Fruit fly (Drosophila melanogaster) whole organism, embryonic: ENCODE data around the gene CG12182.
A peak's percentile ranks its signal among the peaks of the same experiment; 100 is the strongest.

ENCODE experiments used
- Antp ChIP-seq: fragments of 200-800 bp; sonication (Bioruptor generic); optimal IDR thresholded peaks from 3 replicates; lab custom pipeline; 2016; ENCODE audit warnings: missing biosample characterization, missing genetic modification characterization
- B-H1 ChIP-seq: fragments of 200-800 bp; sonication (Bioruptor generic); IDR thresholded peaks from 3 replicates; pipeline ENCODE4 v1.3.6; 2022; ENCODE audit warnings: missing biosample characterization, missing genetic modification characterization
- CG10979 ChIP-seq: fragments of 200-800 bp; sonication (Bioruptor generic); optimal IDR thresholded peaks from 2 replicates; lab custom pipeline; 2018; ENCODE audit warnings: missing biosample characterization, mild to moderate bottlenecking, missing genetic modification characterization, moderate library complexity
- CG11456 ChIP-seq: fragments of 200-800 bp; sonication (Bioruptor generic); IDR thresholded peaks from 3 replicates; pipeline ENCODE4 v1.3.6; 2022; ENCODE audit warnings: missing biosample characterization, missing genetic modification characterization
- CG12391 ChIP-seq: fragments of 200-800 bp; sonication (Bioruptor generic); optimal IDR thresholded peaks from 3 replicates; lab custom pipeline; 2018; ENCODE audit warnings: missing biosample characterization, mild to moderate bottlenecking, missing genetic modification characterization, moderate library complexity
- CG12659 ChIP-seq: fragments of 200-800 bp; sonication (Bioruptor generic); optimal IDR thresholded peaks from 3 replicates; lab custom pipeline; 2017; ENCODE audit warnings: mild to moderate bottlenecking, missing biosample characterization, missing genetic modification reagents, missing genetic modification characterization
- CG13424 ChIP-seq: fragments of 200-800 bp; sonication (Bioruptor generic); optimal IDR thresholded peaks from 2 replicates; lab custom pipeline; 2019; ENCODE audit warnings: missing biosample characterization, mild to moderate bottlenecking, missing genetic modification characterization, moderate library complexity
- CG15073 ChIP-seq: fragments of 200-800 bp; sonication (Bioruptor generic); optimal IDR thresholded peaks from 2 replicates; lab custom pipeline; 2016; ENCODE audit warnings: missing biosample characterization, missing genetic modification characterization
- CG1647 ChIP-seq: fragments of 200-800 bp; sonication (Bioruptor generic); optimal IDR thresholded peaks from 3 replicates; lab custom pipeline; 2016; ENCODE audit warnings: missing biosample characterization, missing genetic modification characterization
- CG18262 ChIP-seq: fragments of 200-800 bp; optimal IDR thresholded peaks from 3 replicates; lab custom pipeline; 2019; ENCODE audit warnings: missing biosample characterization, mild to moderate bottlenecking, missing genetic modification characterization, moderate library complexity
- CG34224 ChIP-seq: fragments of 200-800 bp; sonication (Bioruptor generic); IDR thresholded peaks from 3 replicates; pipeline ENCODE4 v1.3.6; 2022; ENCODE audit warnings: missing biosample characterization, missing genetic modification characterization; ENCODE audit not compliant: partially characterized antibody
- CG4730 ChIP-seq: fragments of 200-800 bp; sonication (Bioruptor generic); IDR thresholded peaks from 2 replicates; pipeline ENCODE4 v1.3.6; 2022; ENCODE audit warnings: missing biosample characterization, missing genetic modification characterization
- CG5180 ChIP-seq: fragments of 200-800 bp; sonication (Bioruptor generic); optimal IDR thresholded peaks from 3 replicates; lab custom pipeline; 2017; ENCODE audit warnings: missing biosample characterization, missing genetic modification characterization, mild to moderate bottlenecking, moderate library complexity, missing genetic modification reagents
- CG6813 ChIP-seq: fragments of 200-800 bp; sonication (Bioruptor generic); optimal IDR thresholded peaks from 2 replicates; lab custom pipeline; 2017; ENCODE audit warnings: missing biosample characterization, missing genetic modification characterization, mild to moderate bottlenecking, moderate library complexity, missing genetic modification reagents
- CG7556 ChIP-seq: fragments of 200-800 bp; sonication (Bioruptor generic); optimal IDR thresholded peaks from 2 replicates; lab custom pipeline; 2017; ENCODE audit warnings: missing biosample characterization, mild to moderate bottlenecking, missing genetic modification characterization
- CG7928 ChIP-seq: fragments of 200-800 bp; sonication (Bioruptor generic); optimal IDR thresholded peaks from 2 replicates; lab custom pipeline; 2017; ENCODE audit warnings: missing biosample characterization, mild to moderate bottlenecking, missing genetic modification characterization
- CG9437 ChIP-seq: fragments of 200-800 bp; sonication (Bioruptor generic); optimal IDR thresholded peaks from 2 replicates; lab custom pipeline; 2018; ENCODE audit warnings: missing biosample characterization, mild to moderate bottlenecking, missing genetic modification characterization
- CHES-1-like ChIP-seq: fragments of 200-800 bp; sonication (Bioruptor generic); optimal IDR thresholded peaks from 2 replicates; lab custom pipeline; 2016; ENCODE audit warnings: missing biosample characterization, missing genetic modification characterization
- Doc2 ChIP-seq: fragments of 200-800 bp; sonication (Bioruptor generic); IDR thresholded peaks from 2 replicates; pipeline ENCODE4 v1.3.6; 2022; ENCODE audit warnings: missing biosample characterization, missing genetic modification characterization
- Doc3 ChIP-seq: fragments of 200-800 bp; sonication (Bioruptor generic); IDR thresholded peaks from 3 replicates; pipeline ENCODE4 v1.3.6; 2022; ENCODE audit warnings: missing biosample characterization, missing genetic modification characterization; ENCODE audit not compliant: partially characterized antibody
- E2f1 ChIP-seq: fragments of 200-800 bp; sonication (Bioruptor generic); IDR thresholded peaks from 2 replicates; pipeline ENCODE4 v1.3.6; 2022; ENCODE audit warnings: missing biosample characterization, missing genetic modification characterization
- HLH54F ChIP-seq: fragments of 200-800 bp; sonication (Bioruptor generic); optimal IDR thresholded peaks from 3 replicates; lab custom pipeline; 2016; ENCODE audit warnings: missing biosample characterization, missing genetic modification characterization
- HLHmδ ChIP-seq: fragments of 200-800 bp; sonication (Bioruptor generic); optimal IDR thresholded peaks from 2 replicates; lab custom pipeline; 2018; ENCODE audit warnings: missing biosample characterization, mild to moderate bottlenecking, missing genetic modification characterization, moderate library complexity
- MBD-R2 ChIP-seq: fragments of 200-800 bp; sonication (Bioruptor generic); IDR thresholded peaks from 2 replicates; pipeline ENCODE4 v1.3.6; 2022; ENCODE audit warnings: missing biosample characterization, missing genetic modification characterization
- Max ChIP-seq: fragments of 200-800 bp; sonication (Bioruptor generic); optimal IDR thresholded peaks from 2 replicates; lab custom pipeline; 2016; ENCODE audit warnings: missing biosample characterization, mild to moderate bottlenecking, missing genetic modification characterization
- Myb ChIP-seq: fragments of 200-800 bp; sonication (Bioruptor generic); optimal IDR thresholded peaks from 2 replicates; lab custom pipeline; 2016; ENCODE audit warnings: missing biosample characterization, missing genetic modification characterization
- Ptx1 ChIP-seq: fragments of 200-800 bp; sonication (Bioruptor generic); IDR thresholded peaks from 2 replicates; pipeline ENCODE4 v1.3.6; 2022; ENCODE audit warnings: missing biosample characterization, missing genetic modification characterization
- aop ChIP-seq: fragments of 200-800 bp; sonication (Bioruptor generic); IDR thresholded peaks from 2 replicates; pipeline ENCODE4 v1.3.6; 2022; ENCODE audit warnings: missing biosample characterization, missing genetic modification characterization
- ara ChIP-seq: fragments of 200-800 bp; sonication (Bioruptor generic); IDR thresholded peaks from 2 replicates; pipeline ENCODE4 v1.3.6; 2022; ENCODE audit warnings: missing biosample characterization, missing genetic modification characterization
- cad ChIP-seq: fragments of >200 bp; optimal IDR thresholded peaks from 2 replicates; lab custom pipeline; 2017; ENCODE audit warnings: missing biosample characterization, missing genetic modification characterization
- chif ChIP-seq, 2 experiments: fragments of 200-800 bp; sonication (Bioruptor generic); optimal IDR thresholded peaks; 3 replicates each; lab custom pipeline; 2016; ENCODE audit warnings: missing biosample characterization in 2 of 2, missing genetic modification characterization in 2 of 2
- crp ChIP-seq, 2 experiments: fragments of 200-800 bp; sonication (Bioruptor generic); optimal IDR thresholded peaks; 2 replicates in 1 of 2; 3 replicates in 1 of 2; lab custom pipeline; 2017; ENCODE audit warnings: missing biosample characterization in 2 of 2, missing genetic modification characterization in 2 of 2, mild to moderate bottlenecking in 1 of 2, moderate library complexity in 1 of 2
- disco-r ChIP-seq: fragments of 200-800 bp; sonication (Bioruptor generic); optimal IDR thresholded peaks from 2 replicates; lab custom pipeline; 2016; ENCODE audit warnings: missing biosample characterization, missing genetic modification characterization
- dmrt11E ChIP-seq: fragments of 200-800 bp; sonication (Bioruptor generic); optimal IDR thresholded peaks from 3 replicates; lab custom pipeline; 2018; ENCODE audit warnings: missing biosample characterization, mild to moderate bottlenecking, missing genetic modification characterization, moderate library complexity
- en ChIP-seq: fragments of 200-800 bp; sonication (Bioruptor generic); optimal IDR thresholded peaks from 2 replicates; lab custom pipeline; 2016; ENCODE audit warnings: missing biosample characterization, missing genetic modification characterization
- hkb ChIP-seq, 2 experiments: fragments of 200-800 bp in 1 of 2; fragments of >200 bp in 1 of 2; sonication (Bioruptor generic) in 1 of 2; IDR thresholded peaks in 1 of 2; optimal IDR thresholded peaks in 1 of 2; 2 replicates each; pipeline versions ENCODE4 v1.3.6 to Lab custom; 2017 to 2022; ENCODE audit warnings: missing biosample characterization in 1 of 2, missing genetic modification characterization in 1 of 2
- inv ChIP-seq: fragments of 200-800 bp; sonication (Bioruptor generic); IDR thresholded peaks from 2 replicates; pipeline ENCODE4 v1.3.6; 2022; ENCODE audit warnings: missing biosample characterization, missing genetic modification characterization; ENCODE audit not compliant: partially characterized antibody
- jing ChIP-seq: fragments of 200-800 bp; sonication (Bioruptor generic); optimal IDR thresholded peaks from 2 replicates; lab custom pipeline; 2018; ENCODE audit warnings: missing biosample characterization, mild to moderate bottlenecking, missing genetic modification characterization
- lmd ChIP-seq: fragments of 200-800 bp; sonication (Bioruptor generic); IDR thresholded peaks from 2 replicates; pipeline ENCODE4 v1.3.6; 2022; ENCODE audit warnings: missing biosample characterization, missing genetic modification characterization
- pnt ChIP-seq: fragments of 200-800 bp; sonication (Bioruptor generic); optimal IDR thresholded peaks from 3 replicates; lab custom pipeline; 2016; ENCODE audit warnings: missing biosample characterization, missing genetic modification characterization
- pzg ChIP-seq: fragments of 200-800 bp; sonication (Bioruptor generic); optimal IDR thresholded peaks from 3 replicates; lab custom pipeline; 2018; ENCODE audit warnings: missing biosample characterization, mild to moderate bottlenecking, missing genetic modification characterization, moderate library complexity
- salm ChIP-seq: fragments of 200-800 bp; sonication (Bioruptor generic); optimal IDR thresholded peaks from 2 replicates; lab custom pipeline; 2018; ENCODE audit warnings: missing biosample characterization, mild to moderate bottlenecking, missing genetic modification characterization
- shn ChIP-seq: fragments of 200-800 bp; sonication (Bioruptor generic); optimal IDR thresholded peaks from 3 replicates; lab custom pipeline; 2016; ENCODE audit warnings: missing biosample characterization, missing genetic modification characterization
- sna ChIP-seq: fragments of 200-800 bp; sonication (Bioruptor generic); IDR thresholded peaks from 2 replicates; pipeline ENCODE4 v1.3.6; 2022; ENCODE audit warnings: missing biosample characterization, missing genetic modification characterization; ENCODE audit not compliant: partially characterized antibody
- ssp ChIP-seq: fragments of 200-800 bp; sonication (Bioruptor generic); IDR thresholded peaks from 2 replicates; pipeline ENCODE4 v1.3.6; 2022; ENCODE audit warnings: missing biosample characterization, missing genetic modification characterization
- tin ChIP-seq: fragments of 200-800 bp; sonication (Bioruptor generic); optimal IDR thresholded peaks from 3 replicates; lab custom pipeline; 2016; ENCODE audit warnings: missing biosample characterization, missing genetic modification characterization
- ttk ChIP-seq: fragments of 200-800 bp; sonication (Bioruptor generic); IDR thresholded peaks from 2 replicates; pipeline ENCODE4 v2.1.2; 2022; ENCODE audit warnings: missing biosample characterization, missing genetic modification characterization
- vnd ChIP-seq: fragments of 200-800 bp; sonication (Bioruptor generic); IDR thresholded peaks from 3 replicates; pipeline ENCODE4 v1.3.6; 2022; ENCODE audit warnings: missing biosample characterization, missing genetic modification characterization; ENCODE audit not compliant: partially characterized antibody
- wek ChIP-seq: fragments of 200-800 bp; sonication (Bioruptor generic); optimal IDR thresholded peaks from 3 replicates; lab custom pipeline; 2018; ENCODE audit warnings: missing biosample characterization, mild to moderate bottlenecking, missing genetic modification characterization, moderate library complexity
- zen2 ChIP-seq: fragments of 200-800 bp; sonication (Bioruptor generic); IDR thresholded peaks from 3 replicates; pipeline ENCODE4 v1.3.6; 2022; ENCODE audit warnings: missing biosample characterization, missing genetic modification characterization; ENCODE audit not compliant: partially characterized antibody

CG12182 gene

dm6 chr3L:2571975-2572374 is 27.4 kb downstream of the CG12182 start (continued):
- TF ChIP-seq ssp (GFP tag; lab: Robert Waterston, UW): peak; percentile 36; the same call in 1 of the 2 replicates
- TF ChIP-seq lmd (GFP tag; lab: Robert Waterston, UW): peak; percentile 41; the same call in 1 of the 2 replicates
- TF ChIP-seq HLH54F (GFP tag; lab: Kevin White, UChicago): no peak
- TF ChIP-seq Ptx1 (GFP tag; lab: Robert Waterston, UW): peak; percentile 85
- TF ChIP-seq HLHmδ: no peak
- no peak for TF ChIP-seq crp (GFP tag; optimal IDR thresholded peaks at IDR 0.05; lab: Kevin White, UChicago)
- TF ChIP-seq salm (tag; lab: Kevin White, UChicago): no peak
- no peak for TF ChIP-seq CHES-1-like
- no peak for TF ChIP-seq wek (GFP tag; lab: Kevin White, UChicago)
- no peak for TF ChIP-seq Myb (GFP tag; lab: Kevin White, UChicago)
- no peak for TF ChIP-seq CG7928
- TF ChIP-seq CG1647 (GFP tag; lab: Kevin White, UChicago): peak; percentile 11
- TF ChIP-seq pzg: no peak
- 0 out of 3 replicates have a peak, but pooled peaks have one; percentile 72 for TF ChIP-seq CG11456
- no peak; the same call in 1 of the 2 replicates for TF ChIP-seq MBD-R2 (GFP tag; lab: Robert Waterston, UW)
- no peak for TF ChIP-seq CG10979 (tag; lab: Kevin White, UChicago)
- peak; percentile 37; the same call in 1 of the 2 replicates for TF ChIP-seq E2f1 (GFP tag; lab: Robert Waterston, UW)
- TF ChIP-seq pnt: no peak
- TF ChIP-seq tin (GFP tag; lab: Kevin White, UChicago): peak; percentile 37
- no peak for TF ChIP-seq hkb (optimal IDR thresholded peaks at IDR 0.05; lab: Kevin White, UChicago)
- TF ChIP-seq hkb (GFP tag; IDR thresholded peaks at IDR 0.05; lab: Robert Waterston, UW): peak; percentile 37; the same call in 1 of the 2 replicates
- TF ChIP-seq CG4730: peak; percentile 60
- no peak for TF ChIP-seq CG15073 (GFP tag; lab: Kevin White, UChicago)

DNA sequence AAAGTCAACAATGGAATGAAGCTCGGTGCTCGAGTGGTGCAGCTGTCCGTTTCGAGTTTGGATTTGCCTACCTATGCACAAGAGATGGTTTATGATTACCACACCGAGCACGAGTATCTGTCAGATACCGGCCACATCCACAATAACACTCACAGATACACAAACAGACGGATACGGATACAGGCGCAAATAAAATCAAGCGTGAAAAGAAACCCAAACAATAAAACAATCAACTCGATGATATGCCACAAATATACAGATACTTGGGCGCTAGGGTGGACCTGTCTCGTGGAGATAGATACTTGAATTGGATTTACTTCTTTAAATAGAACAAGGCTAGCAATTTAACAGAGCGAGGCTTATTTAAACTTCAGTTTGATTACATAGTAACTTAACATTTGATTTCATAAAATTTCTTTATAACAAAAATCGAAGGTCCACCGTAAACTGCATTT is 29.1 kb downstream of the CG12182 start:
- TF ChIP-seq ara (GFP tag; lab: Robert Waterston, UW) (no peak), CG18262 (tag; lab: Kevin White, UChicago) (peak; percentile 64), ttk (GFP tag; lab: Robert Waterston, UW) (no peak), CG6813 (GFP tag; lab: Kevin White, UChicago) (peak; percentile 29), cad (GFP tag; lab: Kevin White, UChicago) (no peak), CG13424 (tag; lab: Kevin White, UChicago) (peak; percentile 18), CG12659 (peak; percentile 20), CG12391 (peak; percentile 60), en (GFP tag; lab: Kevin White, UChicago) (no peak), aop (GFP tag; lab: Robert Waterston, UW) (no peak), jing (GFP tag; lab: Kevin White, UChicago) (no peak), vnd (no peak), disco-r (GFP tag; lab: Kevin White, UChicago) (no peak), dmrt11E (tag; lab: Kevin White, UChicago) (no peak), CG34224 (GFP tag; lab: Robert Waterston, UW) (no peak), CG5180 (GFP tag; lab: Kevin White, UChicago) (no peak), B-H1 (peak; percentile 42; the same call in 2 of the 3 replicates), CG7556 (GFP tag; lab: Kevin White, UChicago) (peak; percentile 43), Antp (GFP tag; lab: Kevin White, UChicago) (no peak), shn (GFP tag; lab: Kevin White, UChicago) (no peak), sna (GFP tag; lab: Robert Waterston, UW) (no peak), inv (GFP tag; lab: Robert Waterston, UW) (no peak), Doc3 (GFP tag; lab: Robert Waterston, UW) (no peak), zen2 (no peak), chif (GFP tag; optimal IDR thresholded peaks at IDR 0.05; lab: Kevin White, UChicago) (peak; percentile 29 to 41), Doc2 (no peak), Max (GFP tag; lab: Kevin White, UChicago) (no peak), CG9437 (GFP tag; lab: Kevin White, UChicago) (no peak)
